Fruit fly (Drosophila melanogaster): ENCODE results near the gene cyst.

cyst gene

DNA sequence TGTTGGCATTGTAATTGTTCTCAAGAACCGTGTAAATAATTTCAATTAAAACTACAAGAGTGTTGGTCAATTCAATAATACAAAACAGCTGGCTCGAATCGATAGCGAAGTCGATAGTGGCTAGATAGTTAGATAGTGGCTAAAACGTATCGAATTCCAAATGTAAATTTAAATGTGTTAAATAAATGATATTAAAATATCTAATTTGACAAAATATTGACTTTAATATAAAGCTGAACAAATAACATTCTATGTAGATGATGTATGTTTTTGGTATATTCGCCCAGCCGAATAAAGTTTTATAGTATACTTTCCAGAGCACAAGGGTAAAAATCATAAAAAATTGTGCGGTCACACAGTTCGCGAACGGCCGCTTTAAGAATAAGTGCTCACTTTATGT lies 17.8 kb upstream of the cyst start, which contains the start of the genes Dpm1 and CG10137 (continued):
- TF ChIP-seq HmgZ (tag; optimal IDR thresholded peaks at IDR 0.05) (peak; percentile 9), gfzf (GFP tag; optimal IDR thresholded peaks at IDR 0.05) (peak; percentile 76), stwl (tag; optimal IDR thresholded peaks at IDR 0.05) (peak; percentile 93), Sry-δ (GFP tag; optimal IDR thresholded peaks at IDR 0.05) (peak; percentile 35), CrebB (tag; optimal IDR thresholded peaks at IDR 0.05) (peak; percentile 6), dimm (GFP tag; IDR thresholded peaks at IDR 0.05) (no peak), sd (tag; optimal IDR thresholded peaks at IDR 0.05) (peak; percentile 11), NFAT (GFP tag; IDR thresholded peaks at IDR 0.05) (no peak), dmrt99B (tag; optimal IDR thresholded peaks at IDR 0.05) (no peak), chinmo (GFP tag; IDR thresholded peaks at IDR 0.05; ENCODE audit: partially characterized antibody) (0 out of 4 replicates have a peak, but pooled peaks have one; percentile 43), CG7839 (tag; optimal IDR thresholded peaks at IDR 0.05) (peak; percentile 8), zen (tag; optimal IDR thresholded peaks at IDR 0.05) (peak; percentile 51), CG2116 (GFP tag; optimal IDR thresholded peaks at IDR 0.05) (peak; percentile 74), zen2 (GFP tag; IDR thresholded peaks at IDR 0.05; ENCODE audit: partially characterized antibody) (peak; percentile 53; the same call in 1 of the 3 replicates), CG17802 (tag; optimal IDR thresholded peaks at IDR 0.05) (no peak), CG10147 (GFP tag; optimal IDR thresholded peaks at IDR 0.05) (peak; percentile 12), CG1233 (GFP tag; optimal IDR thresholded peaks at IDR 0.05) (no peak), Med (GFP tag) (peak; percentile 66), cg (GFP tag; optimal IDR thresholded peaks at IDR 0.05) (peak; percentile 0), bcd (GFP tag; optimal IDR thresholded peaks at IDR 0.05) (peak; percentile 21), CG17568 (GFP tag; optimal IDR thresholded peaks at IDR 0.05) (no peak), sob (GFP tag; IDR thresholded peaks at IDR 0.05) (0 out of 2 replicates have a peak, but pooled peaks have one; percentile 29), CG15514 (GFP tag; optimal IDR thresholded peaks at IDR 0.05) (peak; percentile 46), jing (GFP tag; optimal IDR thresholded peaks at IDR 0.05) (no peak), BEAF-32 (GFP tag; optimal IDR thresholded peaks at IDR 0.05) (peak; percentile 82), CG8924 (tag; optimal IDR thresholded peaks at IDR 0.05) (peak; percentile 20), CG13287 (GFP tag; IDR thresholded peaks at IDR 0.05; ENCODE audit: partially characterized antibody) (peak; percentile 82), HLH4C (GFP tag; IDR thresholded peaks at IDR 0.05; ENCODE audit: partially characterized antibody) (peak; percentile 69), CG2712 (tag; optimal IDR thresholded peaks at IDR 0.05) (peak; percentile 23), Scr (GFP tag; IDR thresholded peaks at IDR 0.05; ENCODE audit: partially characterized antibody) (peak; percentile 81), NC2α (GFP tag; optimal IDR thresholded peaks at IDR 0.05) (no peak), CG8765 (GFP tag; IDR thresholded peaks at IDR 0.05) (no peak), gro (GFP tag; optimal IDR thresholded peaks at IDR 0.05) (no peak), Ets65A (GFP tag) (peak; percentile 37), salm (tag; optimal IDR thresholded peaks at IDR 0.05) (no peak), Meics (GFP tag; optimal IDR thresholded peaks at IDR 0.05) (no peak), exex (tag; optimal IDR thresholded peaks at IDR 0.05) (peak; percentile 39), CG12391 (tag; optimal IDR thresholded peaks at IDR 0.05) (peak; percentile 44), CG2120 (GFP tag; optimal IDR thresholded peaks at IDR 0.05) (peak; percentile 8), YL-1 (GFP tag; optimal IDR thresholded peaks at IDR 0.05) (peak; percentile 35), CG5953 (GFP tag; IDR thresholded peaks at IDR 0.05) (no peak), CG30020 (tag; optimal IDR thresholded peaks at IDR 0.05) (peak; percentile 29), CG17186 (GFP tag; optimal IDR thresholded peaks at IDR 0.05) (peak; percentile 15), CG16813 (GFP tag; IDR thresholded peaks at IDR 0.05; ENCODE audit: partially characterized antibody) (peak; percentile 52; the same call in 2 of the 3 replicates), CG4282 (GFP tag; optimal IDR thresholded peaks at IDR 0.05) (no peak), CG30403 (GFP tag; optimal IDR thresholded peaks at IDR 0.05) (peak; percentile 4), E2f2 (GFP tag; IDR thresholded peaks at IDR 0.05) (peak; percentile 62), danr (GFP tag; IDR thresholded peaks at IDR 0.05) (no peak), PHDP (tag; optimal IDR thresholded peaks at IDR 0.05) (peak; percentile 1)
